Worm (Caenorhabditis elegans): ENCODE measurements around the gene K04C1.2.

The K04C1.2 gene

ce11 chrX:14241531-14241930, 3.0 kb downstream of the K04C1.2 start:
- TF ChIP-seq ama-1 (optimal IDR thresholded peaks at IDR 0.05) (no peak), ztf-11 (tag; optimal IDR thresholded peaks at IDR 0.05) (no peak), ceh-28 (tag; optimal IDR thresholded peaks at IDR 0.05) (no peak), jun-1 (tag; optimal IDR thresholded peaks at IDR 0.05) (no peak), pha-4 (tag; optimal IDR thresholded peaks at IDR 0.05) (no peak), lin-15B (tag; optimal IDR thresholded peaks at IDR 0.05) (no peak), zag-1 (tag; optimal IDR thresholded peaks at IDR 0.05) (no peak), unc-62 (GFP tag; optimal IDR thresholded peaks at IDR 0.05) (no peak), sea-2 (GFP tag; optimal IDR thresholded peaks at IDR 0.05) (no peak), nhr-67 (tag; optimal IDR thresholded peaks at IDR 0.05) (no peak), nhr-43 (tag; optimal IDR thresholded peaks at IDR 0.05; ENCODE audit: poor library complexity, severe bottlenecking) (no peak)

ce11 chrX:14243345-14243961, 4.9 kb downstream of the K04C1.2 start, which contains the start of gene K04C1.3:
Gene K04C1.3 (minus strand): TSS chrX:14243395.
- peak; percentile 3 for TF ChIP-seq elt-2 (tag; optimal IDR thresholded peaks at IDR 0.05)
- no peak for TF ChIP-seq jun-1 (tag; optimal IDR thresholded peaks at IDR 0.05)

ce11 chrX:14244493-14244892, 6.0 kb downstream of the K04C1.2 start:
- TF ChIP-seq nhr-67 (tag; optimal IDR thresholded peaks at IDR 0.05) (no peak), elt-2 (tag; optimal IDR thresholded peaks at IDR 0.05) (peak; percentile 21)

DNA sequence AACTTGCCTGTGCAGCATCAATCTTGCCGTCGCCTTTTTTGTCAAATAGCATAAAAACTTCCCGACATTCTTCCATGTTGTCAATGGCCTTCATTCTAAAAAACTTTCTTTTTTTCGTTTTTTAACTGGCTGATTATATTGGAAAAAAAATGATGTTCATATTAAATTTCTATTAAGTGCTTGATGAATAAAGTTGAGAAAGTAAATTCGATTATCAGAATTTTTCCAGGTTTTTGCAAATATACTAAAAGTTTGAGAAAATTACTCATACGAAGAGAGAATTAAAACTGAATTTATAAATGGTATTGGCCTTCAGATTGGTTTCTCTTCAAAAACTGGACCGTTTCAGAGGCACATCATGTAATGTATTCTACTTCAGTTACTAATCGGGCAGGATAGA, 8.0 kb downstream of the K04C1.2 start, which contains the start of gene mlc-6:
TSS of gene mlc-6 (minus strand) at position 101 of the 400 bp plus-strand sequence.
- no peak for TF ChIP-seq snpc-4 (tag; optimal IDR thresholded peaks at IDR 0.05)
- no peak for TF ChIP-seq hmg-11 (tag; optimal IDR thresholded peaks at IDR 0.05)
- TF ChIP-seq ama-1 (optimal IDR thresholded peaks at IDR 0.05): no peak
- no peak for TF ChIP-seq nhr-12 (tag; optimal IDR thresholded peaks at IDR 0.05)
- TF ChIP-seq egl-5 (tag; optimal IDR thresholded peaks at IDR 0.05): no peak
- no peak for TF ChIP-seq aly-2 (tag; optimal IDR thresholded peaks at IDR 0.05)
- no peak for TF ChIP-seq eor-1 (tag; optimal IDR thresholded peaks at IDR 0.05)
- no peak for TF ChIP-seq nhr-77 (tag; optimal IDR thresholded peaks at IDR 0.05)
- TF ChIP-seq elt-3 (tag; optimal IDR thresholded peaks at IDR 0.05): no peak
- no peak for TF ChIP-seq fkh-2 (tag; optimal IDR thresholded peaks at IDR 0.05)
- TF ChIP-seq nfya-1 (tag; optimal IDR thresholded peaks at IDR 0.05; ENCODE audit: insufficient read depth): no peak
- no peak for TF ChIP-seq egl-27 (tag; optimal IDR thresholded peaks at IDR 0.05)
- TF ChIP-seq lin-39 (tag; optimal IDR thresholded peaks at IDR 0.05): no peak
- no peak for TF ChIP-seq ztf-4 (tag; optimal IDR thresholded peaks at IDR 0.05)
- no peak for TF ChIP-seq fkh-10 (GFP tag; optimal IDR thresholded peaks at IDR 0.05)
- no peak for TF ChIP-seq nhr-67 (tag; optimal IDR thresholded peaks at IDR 0.05)
- no peak for TF ChIP-seq unc-62 (GFP tag; optimal IDR thresholded peaks at IDR 0.05)

- TF ChIP-seq hmg-11 (tag; optimal IDR thresholded peaks at IDR 0.05): no peak
- TF ChIP-seq R02D3.7 (tag; optimal IDR thresholded peaks at IDR 0.05): no peak
- TF ChIP-seq daf-12 (tag; optimal IDR thresholded peaks at IDR 0.05): no peak
- TF ChIP-seq ama-1 (optimal IDR thresholded peaks at IDR 0.05): no peak
- TF ChIP-seq nhr-23 (tag; optimal IDR thresholded peaks at IDR 0.05): no peak
Observed at ce11 chrX:14247436-14248103, 9.1 kb downstream of the K04C1.2 start, which contains the start of gene K04C1.5. Gene K04C1.5 (plus strand): TSS chrX:14248053.

DNA sequence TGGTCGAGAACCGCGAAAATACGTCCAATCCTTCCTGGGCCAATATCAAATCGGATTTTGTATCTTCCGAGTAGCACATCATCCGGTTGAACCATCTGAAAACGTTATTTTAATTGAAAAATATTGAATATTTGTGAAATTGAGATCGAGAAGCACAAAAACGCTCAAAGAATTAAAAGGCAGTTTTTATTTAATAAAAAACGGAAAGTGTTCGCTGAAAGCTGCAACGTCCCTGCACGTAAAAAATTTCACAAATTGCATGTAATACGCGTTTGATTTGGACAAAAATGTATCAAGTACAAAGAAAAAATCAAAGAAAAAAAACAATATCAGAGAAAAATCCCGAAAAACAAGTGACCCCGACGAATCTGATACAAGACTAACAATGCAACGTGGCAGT, 13.5 kb downstream of the K04C1.2 start, which contains the start of gene E02H4.6:
TSS of gene E02H4.6 (minus strand) at position 101 of the 400 bp plus-strand sequence.
- TF ChIP-seq nhr-77 (tag; optimal IDR thresholded peaks at IDR 0.05): no peak
- no peak for TF ChIP-seq pha-4 (tag; optimal IDR thresholded peaks at IDR 0.05)
- TF ChIP-seq nhr-28 (tag; optimal IDR thresholded peaks at IDR 0.05): no peak
- no peak for TF ChIP-seq ceh-9 (tag; optimal IDR thresholded peaks at IDR 0.05)
- TF ChIP-seq ZK546.5 (tag; optimal IDR thresholded peaks at IDR 0.05): no peak
- no peak for TF ChIP-seq unc-39 (tag; optimal IDR thresholded peaks at IDR 0.05)

Data from whole organism, L3 larva.